Worm (Caenorhabditis elegans) whole organism, L3 larva: ENCODE results near the gene flp-27.
A peak's percentile ranks its signal among the peaks of the same experiment; 100 is the strongest.

Experiments
- R02D3.7 ChIP-seq: fragments of 150-350 bp; optimal IDR thresholded peaks from 2 replicates; lab custom pipeline; 2014; ENCODE audit warnings: missing biosample characterization, missing genetic modification characterization
- aly-2 ChIP-seq: fragments of 150-350 bp; optimal IDR thresholded peaks from 2 replicates; lab custom pipeline; 2014; ENCODE audit warnings: missing biosample characterization, missing genetic modification characterization
- ama-1 ChIP-seq: fragments of 150-350 bp; optimal IDR thresholded peaks from 2 replicates; lab custom pipeline; 2018
- ceh-16 ChIP-seq: sonication (generic microtip); optimal IDR thresholded peaks from 2 replicates; lab custom pipeline; 2017; ENCODE audit warnings: missing biosample characterization, missing genetic modification characterization
- ceh-28 ChIP-seq: fragments of 150-350 bp; optimal IDR thresholded peaks from 2 replicates; lab custom pipeline; 2014; ENCODE audit warnings: missing biosample characterization, missing genetic modification reagents, missing genetic modification characterization
- ceh-9 ChIP-seq: sonication (generic microtip); optimal IDR thresholded peaks from 2 replicates; lab custom pipeline; 2018; ENCODE audit warnings: missing biosample characterization, missing genetic modification characterization
- egl-5 ChIP-seq: fragments of 150-350 bp; optimal IDR thresholded peaks from 2 replicates; lab custom pipeline; 2017; ENCODE audit warnings: missing biosample characterization, missing genetic modification reagents, missing genetic modification characterization, inconsistent platforms
- elt-2 ChIP-seq: sonication (generic microtip); optimal IDR thresholded peaks from 2 replicates; lab custom pipeline; 2016; ENCODE audit warnings: missing genetic modification reagents, mild to moderate bottlenecking, missing genetic modification characterization, missing compliant biosample characterization
- eor-1 ChIP-seq, 2 experiments: fragments of 150-350 bp; optimal IDR thresholded peaks; 2 replicates each; lab custom pipeline; 2014 to 2018; ENCODE audit warnings: missing biosample characterization in 2 of 2, missing genetic modification characterization in 2 of 2
- fkh-10 ChIP-seq: sonication (generic microtip); optimal IDR thresholded peaks from 2 replicates; lab custom pipeline; 2017; ENCODE audit warnings: missing biosample characterization, missing genetic modification reagents, missing genetic modification characterization
- fkh-2 ChIP-seq: fragments of 150-350 bp; optimal IDR thresholded peaks from 2 replicates; lab custom pipeline; 2014; ENCODE audit warnings: missing biosample characterization, missing genetic modification reagents, missing genetic modification characterization
- fos-1 ChIP-seq: fragments of 150-350 bp; optimal IDR thresholded peaks from 2 replicates; lab custom pipeline; 2014; ENCODE audit warnings: missing biosample characterization, missing genetic modification characterization
- hmg-11 ChIP-seq: sonication (generic microtip); optimal IDR thresholded peaks from 2 replicates; lab custom pipeline; 2016; ENCODE audit warnings: missing genetic modification characterization, missing compliant biosample characterization
- jun-1 ChIP-seq: fragments of 150-350 bp; optimal IDR thresholded peaks from 2 replicates; lab custom pipeline; 2014; ENCODE audit warnings: missing biosample characterization, missing genetic modification reagents, missing genetic modification characterization
- lin-15B ChIP-seq: fragments of 150-350 bp; optimal IDR thresholded peaks from 2 replicates; lab custom pipeline; 2014; ENCODE audit warnings: missing biosample characterization, missing genetic modification characterization
- lin-39 ChIP-seq: fragments of 150-350 bp; optimal IDR thresholded peaks from 2 replicates; lab custom pipeline; 2018; ENCODE audit warnings: missing biosample characterization, missing genetic modification reagents, missing genetic modification characterization
- lsy-12 ChIP-seq: sonication (generic microtip); optimal IDR thresholded peaks from 2 replicates; lab custom pipeline; 2016; ENCODE audit warnings: mild to moderate bottlenecking, missing genetic modification characterization, missing compliant biosample characterization
- mdl-1 ChIP-seq: fragments of 150-350 bp; optimal IDR thresholded peaks from 2 replicates; lab custom pipeline; 2014; ENCODE audit warnings: missing biosample characterization, missing genetic modification characterization
- mml-1 ChIP-seq: fragments of 150-350 bp; sonication (generic microtip); optimal IDR thresholded peaks from 3 replicates; lab custom pipeline; 2014; ENCODE audit warnings: missing biosample characterization, missing genetic modification characterization
- nfya-1 ChIP-seq: sonication (generic microtip); optimal IDR thresholded peaks from 2 replicates; lab custom pipeline; 2017; ENCODE audit warnings: missing genetic modification characterization, mild to moderate bottlenecking, missing compliant biosample characterization, antibody characterized with exemption, moderate library complexity; ENCODE audit not compliant: insufficient read depth
- nhr-11 ChIP-seq: fragments of 150-350 bp; optimal IDR thresholded peaks from 2 replicates; lab custom pipeline; 2014; ENCODE audit warnings: missing biosample characterization, missing genetic modification characterization
- nhr-237 ChIP-seq: fragments of 150-350 bp; optimal IDR thresholded peaks from 2 replicates; lab custom pipeline; 2014; ENCODE audit warnings: missing biosample characterization, missing genetic modification characterization
- nhr-25 ChIP-seq: sonication (generic microtip); optimal IDR thresholded peaks from 2 replicates; lab custom pipeline; 2017; ENCODE audit warnings: missing biosample characterization, missing genetic modification characterization
- nhr-28 ChIP-seq: fragments of 150-350 bp; optimal IDR thresholded peaks from 2 replicates; lab custom pipeline; 2014; ENCODE audit warnings: missing biosample characterization, missing genetic modification characterization
- nhr-43 ChIP-seq: sonication (generic microtip); optimal IDR thresholded peaks from 2 replicates; lab custom pipeline; 2016; ENCODE audit warnings: mild to moderate bottlenecking, missing genetic modification characterization, missing compliant biosample characterization; ENCODE audit not compliant: poor library complexity, severe bottlenecking
- nhr-67 ChIP-seq: fragments of 150-350 bp; optimal IDR thresholded peaks from 2 replicates; lab custom pipeline; 2014; ENCODE audit warnings: missing biosample characterization, missing genetic modification characterization
- nhr-77 ChIP-seq: fragments of 150-350 bp; optimal IDR thresholded peaks from 2 replicates; lab custom pipeline; 2014; ENCODE audit warnings: missing biosample characterization, missing genetic modification characterization
- pha-4 ChIP-seq: fragments of 150-350 bp; optimal IDR thresholded peaks from 2 replicates; lab custom pipeline; 2014; ENCODE audit warnings: missing biosample characterization, missing genetic modification reagents, missing genetic modification characterization
- pqm-1 ChIP-seq: fragments of 150-350 bp; optimal IDR thresholded peaks from 2 replicates; lab custom pipeline; 2017; ENCODE audit warnings: missing biosample characterization, missing genetic modification characterization, inconsistent platforms
- sea-2 ChIP-seq: fragments of 150-350 bp; sonication (generic microtip); optimal IDR thresholded peaks from 4 replicates; lab custom pipeline; 2014; ENCODE audit warnings: missing biosample characterization, missing genetic modification reagents, missing genetic modification characterization
- snpc-4 ChIP-seq: fragments of 150-350 bp; optimal IDR thresholded peaks from 2 replicates; lab custom pipeline; 2014; ENCODE audit warnings: missing biosample characterization, missing genetic modification characterization
- tbx-2 ChIP-seq: sonication (generic microtip); optimal IDR thresholded peaks from 2 replicates; lab custom pipeline; 2016; ENCODE audit warnings: mild to moderate bottlenecking, missing genetic modification characterization, missing compliant biosample characterization
- unc-39 ChIP-seq: sonication (generic microtip); optimal IDR thresholded peaks from 4 replicates; lab custom pipeline; 2017; ENCODE audit warnings: missing biosample characterization, missing genetic modification characterization
- unc-62 ChIP-seq: fragments of 150-350 bp; sonication (generic microtip); optimal IDR thresholded peaks from 4 replicates; lab custom pipeline; 2014; ENCODE audit warnings: missing biosample characterization, missing genetic modification reagents, missing genetic modification characterization
- zag-1 ChIP-seq: fragments of 150-350 bp; optimal IDR thresholded peaks from 2 replicates; lab custom pipeline; 2014; ENCODE audit warnings: missing biosample characterization, missing genetic modification characterization
- ztf-11 ChIP-seq: fragments of 150-350 bp; optimal IDR thresholded peaks from 2 replicates; lab custom pipeline; 2014; ENCODE audit warnings: missing biosample characterization, missing genetic modification characterization

Gene flp-27

DNA sequence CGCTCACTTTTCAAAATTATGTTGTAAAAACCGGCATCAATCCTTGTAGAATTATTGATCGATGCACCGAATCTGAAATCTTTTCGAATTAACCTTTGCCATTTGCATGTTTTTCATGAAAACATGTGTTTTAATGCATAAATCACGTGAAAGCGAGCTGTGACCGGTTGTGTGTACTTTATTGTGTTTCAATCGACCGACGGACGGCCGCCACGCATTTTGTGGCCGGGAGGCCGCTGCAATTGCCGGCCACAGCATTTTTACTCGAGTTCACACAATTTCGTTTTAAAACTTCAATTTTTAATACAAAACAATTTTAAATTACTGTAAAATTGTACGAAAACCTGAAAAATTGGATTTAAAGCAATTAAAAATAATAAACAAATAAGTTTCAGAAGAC, 8.2 kb downstream of the flp-27 start, which contains the start of gene C25H3.11:
Gene C25H3.11, minus strand, starts transcription at position 82 of the 400 bp plus-strand sequence.
- TF ChIP-seq fos-1 (tag; lab: Kevin White, UChicago) (no peak), pha-4 (peak; percentile 42), mdl-1 (no peak), nhr-77 (tag; lab: Kevin White, UChicago) (no peak), nhr-237 (tag; lab: Kevin White, UChicago) (no peak), elt-2 (peak; percentile 70), R02D3.7 (tag; lab: Kevin White, UChicago) (no peak), snpc-4 (peak; percentile 29), pqm-1 (tag; lab: Kevin White, UChicago) (peak; percentile 26), lsy-12 (tag; lab: Kevin White, UChicago) (peak; percentile 4), zag-1 (tag; lab: Kevin White, UChicago) (no peak), fkh-10 (GFP tag; lab: Kevin White, UChicago) (no peak), lin-15B (peak; percentile 53), ama-1 (lab: Kevin White, UChicago) (peak; percentile 52), nfya-1 (tag; lab: Kevin White, UChicago) (peak; percentile 67), nhr-28 (no peak)
- TF ChIP-seq, all 47 proteins: peak for 8

DNA sequence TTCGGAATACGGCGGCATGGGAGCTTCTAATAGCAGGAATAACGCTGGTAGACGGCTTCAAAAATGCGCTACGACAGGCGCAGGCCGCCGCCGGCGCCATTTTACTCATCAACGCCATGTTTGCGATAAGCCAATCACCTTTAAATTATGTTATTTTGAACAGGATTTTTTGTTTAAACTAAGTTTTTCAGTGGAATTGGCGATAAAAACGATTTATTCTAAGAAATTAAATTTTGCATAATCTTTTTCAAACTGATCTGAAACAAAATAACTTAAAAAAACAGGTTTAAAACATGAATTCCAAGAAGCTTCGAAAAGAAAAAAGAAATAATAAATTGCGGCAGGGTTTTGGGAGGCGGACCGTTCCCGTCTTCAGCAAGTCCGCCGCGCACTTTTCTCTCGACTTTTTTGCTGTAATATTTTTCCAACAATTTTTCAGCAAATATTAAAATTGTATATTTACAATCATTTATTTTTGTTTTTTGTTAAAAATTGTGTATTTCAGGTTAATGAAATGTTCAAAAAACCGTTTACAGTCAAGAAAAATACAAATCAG, 10.5 kb downstream of the flp-27 start, which contains the start of the genes ndub-5 and eif-2D:
Gene ndub-5, minus strand, starts transcription at position 138 of the 556 bp plus-strand sequence.
Gene eif-2D, plus strand, starts transcription at position 506 of the 556 bp plus-strand sequence.
- peak; percentile 26 for TF ChIP-seq pha-4
- TF ChIP-seq nhr-28: no peak
- TF ChIP-seq fos-1 (tag; lab: Kevin White, UChicago): no peak
- TF ChIP-seq snpc-4: peak; percentile 18
- peak; percentile 6 for TF ChIP-seq hmg-11
- TF ChIP-seq elt-2: peak; percentile 15
- TF ChIP-seq ceh-28 (tag; lab: Kevin White, UChicago): no peak
- peak; percentile 42 for TF ChIP-seq nfya-1 (tag; lab: Kevin White, UChicago)

- TF ChIP-seq mml-1 (no peak), hmg-11 (no peak), aly-2 (tag; lab: Kevin White, UChicago) (no peak), unc-39 (tag; lab: Kevin White, UChicago) (no peak), tbx-2 (no peak), lin-39 (tag; lab: Kevin White, UChicago) (no peak), nhr-67 (tag; lab: Kevin White, UChicago) (no peak), egl-5 (tag; lab: Kevin White, UChicago) (no peak)
- TF ChIP-seq, all 47 proteins: peak for 0
These were observed 13.1 kb downstream of the flp-27 start, which contains the start of gene C25H3.3 for ce11 chrII:5693893-5694292. TSS of gene C25H3.3 (plus strand) at chrII:5694193.

ce11 chrII:5694798-5695197, 14.0 kb downstream of the flp-27 start, which contains the start of gene C25H3.14:
TSS of gene C25H3.14 (plus strand) at chrII:5695098.
- no peak for TF ChIP-seq eor-1 (tag; optimal IDR thresholded peaks at IDR 0.05; lab: Kevin White, UChicago)
- TF ChIP-seq jun-1 (tag; lab: Kevin White, UChicago): no peak
- no peak for TF ChIP-seq nhr-25 (tag; lab: Kevin White, UChicago)
- no peak for TF ChIP-seq unc-62 (GFP tag; lab: Kevin White, UChicago)
- no peak for TF ChIP-seq fos-1 (tag; lab: Kevin White, UChicago)
- TF ChIP-seq nhr-237 (tag; lab: Kevin White, UChicago): no peak
- TF ChIP-seq lin-15B: no peak
- TF ChIP-seq lin-39 (tag; lab: Kevin White, UChicago): no peak
- no peak for TF ChIP-seq zag-1 (tag; lab: Kevin White, UChicago)
- TF ChIP-seq pha-4: no peak
- no peak for TF ChIP-seq ztf-11 (tag; lab: Kevin White, UChicago)

DNA sequence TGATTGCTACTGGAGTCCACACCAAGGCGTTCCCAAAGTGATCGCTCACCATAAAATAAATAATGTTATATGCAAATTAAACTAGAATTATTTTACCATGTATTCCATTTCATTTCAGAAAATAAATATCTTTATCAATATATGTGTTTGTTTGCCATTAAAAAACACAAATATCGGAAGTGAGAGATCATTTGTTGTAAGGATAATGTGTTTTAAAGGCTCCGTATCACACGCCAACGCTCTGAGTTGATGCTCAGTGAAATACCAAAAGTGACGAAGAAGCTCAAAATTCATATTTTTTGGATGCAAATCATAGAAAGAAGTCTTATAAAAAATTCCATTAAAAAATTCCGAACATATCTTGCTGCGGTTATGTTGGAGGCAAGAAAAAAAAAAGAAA, 15.4 kb downstream of the flp-27 start:
- TF ChIP-seq fkh-2 (no peak), R02D3.7 (tag; lab: Kevin White, UChicago) (no peak), nhr-11 (no peak), ceh-9 (tag; lab: Kevin White, UChicago) (no peak), zag-1 (tag; lab: Kevin White, UChicago) (no peak), nhr-28 (no peak), snpc-4 (no peak), nhr-43 (tag; lab: Kevin White, UChicago) (no peak), unc-62 (GFP tag; lab: Kevin White, UChicago) (no peak), ceh-16 (tag; lab: Kevin White, UChicago) (no peak), sea-2 (no peak), nhr-237 (tag; lab: Kevin White, UChicago) (no peak), aly-2 (tag; lab: Kevin White, UChicago) (no peak), fos-1 (tag; lab: Kevin White, UChicago) (no peak), ama-1 (lab: Kevin White, UChicago) (no peak), tbx-2 (no peak), lin-15B (no peak)
- TF ChIP-seq, all 47 proteins: peak for 0
